Worm (Caenorhabditis elegans): ENCODE results near the gene str-135.

str-135 gene

DNA sequence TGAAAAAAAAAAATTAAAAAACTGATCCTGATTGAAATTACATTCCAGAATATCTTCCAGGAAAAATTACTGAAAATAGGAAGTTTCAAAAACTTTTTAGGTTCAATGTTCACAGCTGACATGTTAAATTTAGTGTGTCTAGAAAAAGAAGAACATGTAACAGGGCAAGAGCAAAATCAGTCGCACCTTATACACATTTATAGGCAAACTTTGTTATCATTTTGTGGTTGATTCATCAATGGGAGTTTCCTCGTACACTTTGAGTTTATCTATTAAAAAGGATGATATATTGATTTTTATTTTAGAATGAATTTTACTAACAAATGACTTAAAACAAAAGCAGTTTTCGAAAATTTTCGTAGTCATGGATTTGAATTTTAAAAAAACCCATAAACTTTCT is 37.5 kb downstream of the str-135 start:
- TF ChIP-seq elt-2 (tag; optimal IDR thresholded peaks at IDR 0.05), result peak; percentile 45
- TF ChIP-seq skn-1 (tag; optimal IDR thresholded peaks at IDR 0.05), result no peak

- TF ChIP-seq skn-1 (tag; optimal IDR thresholded peaks at IDR 0.05) (no peak), ama-1 (optimal IDR thresholded peaks at IDR 0.05) (no peak), ceh-88 (GFP tag; IDR thresholded peaks at IDR 0.05) (no peak), nhr-20 (tag; optimal IDR thresholded peaks at IDR 0.05) (no peak), unc-30 (tag; optimal IDR thresholded peaks at IDR 0.05) (no peak), lsy-2 (tag; optimal IDR thresholded peaks at IDR 0.05) (no peak), xbp-1 (tag; optimal IDR thresholded peaks at IDR 0.05) (no peak), hlh-4 (tag; optimal IDR thresholded peaks at IDR 0.05) (no peak), C16A3.4 (tag; optimal IDR thresholded peaks at IDR 0.05) (no peak), sup-37 (GFP tag; optimal IDR thresholded peaks at IDR 0.05) (no peak), unc-86 (tag; optimal IDR thresholded peaks at IDR 0.05) (no peak), fkh-8 (tag; optimal IDR thresholded peaks at IDR 0.05) (no peak), F16B12.6 (tag; optimal IDR thresholded peaks at IDR 0.05) (no peak)
These were observed 37.9 kb downstream of the str-135 start, which contains the start of gene C16D9.4 for ce11 chrV:8242798-8243197. Gene C16D9.4 (minus strand): TSS chrV:8242898.

DNA sequence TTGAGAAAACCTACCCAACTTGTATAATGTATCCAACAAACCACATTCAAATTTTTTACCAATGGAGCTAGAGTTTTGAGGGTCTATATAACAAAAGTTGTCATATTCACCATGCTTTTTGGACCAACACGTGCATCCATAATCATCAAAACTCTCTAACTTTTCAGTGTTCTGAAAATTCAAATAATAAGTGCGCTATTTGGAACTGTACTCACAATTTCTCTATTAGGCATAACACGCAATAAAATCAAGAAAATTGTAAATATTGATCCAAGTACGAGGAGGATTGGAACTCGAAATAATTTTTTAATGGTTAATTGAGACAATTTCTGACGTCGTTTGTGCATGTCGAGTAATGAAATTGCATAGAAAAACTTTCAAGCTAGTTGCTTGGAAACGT is 40.7 kb downstream of the str-135 start, which contains the start of gene C16D9.3:
Gene C16D9.3, minus strand, starts transcription at position 101 of the 400 bp plus-strand sequence.
- TF ChIP-seq hlh-4 (tag; optimal IDR thresholded peaks at IDR 0.05) (no peak), dsc-1 (tag; optimal IDR thresholded peaks at IDR 0.05) (no peak), ztf-11 (tag; optimal IDR thresholded peaks at IDR 0.05) (no peak), grh-1 (GFP tag; IDR thresholded peaks at IDR 0.05) (no peak), snu-23 (GFP tag; optimal IDR thresholded peaks at IDR 0.05) (no peak), ces-1 (GFP tag; optimal IDR thresholded peaks at IDR 0.05) (no peak), vab-15 (tag; optimal IDR thresholded peaks at IDR 0.05) (no peak), fos-1 (tag; optimal IDR thresholded peaks at IDR 0.05) (no peak), pag-3 (tag; optimal IDR thresholded peaks at IDR 0.05; ENCODE audit: borderline replicate concordance, insufficient read depth) (no peak), sup-37 (GFP tag; optimal IDR thresholded peaks at IDR 0.05) (no peak), pqm-1 (tag; optimal IDR thresholded peaks at IDR 0.05) (no peak), hlh-17 (GFP tag; optimal IDR thresholded peaks at IDR 0.05; ENCODE audit: borderline replicate concordance) (no peak), sox-4 (tag; optimal IDR thresholded peaks at IDR 0.05) (no peak), nhr-84 (tag; optimal IDR thresholded peaks at IDR 0.05) (no peak), xbp-1 (tag; optimal IDR thresholded peaks at IDR 0.05) (no peak), fkh-10 (GFP tag; optimal IDR thresholded peaks at IDR 0.05) (no peak), nhr-12 (tag; optimal IDR thresholded peaks at IDR 0.05) (no peak), isw-1 (GFP tag; IDR thresholded peaks at IDR 0.05) (no peak), egl-27 (tag; optimal IDR thresholded peaks at IDR 0.05) (no peak), sptf-1 (tag; optimal IDR thresholded peaks at IDR 0.05) (no peak)

DNA sequence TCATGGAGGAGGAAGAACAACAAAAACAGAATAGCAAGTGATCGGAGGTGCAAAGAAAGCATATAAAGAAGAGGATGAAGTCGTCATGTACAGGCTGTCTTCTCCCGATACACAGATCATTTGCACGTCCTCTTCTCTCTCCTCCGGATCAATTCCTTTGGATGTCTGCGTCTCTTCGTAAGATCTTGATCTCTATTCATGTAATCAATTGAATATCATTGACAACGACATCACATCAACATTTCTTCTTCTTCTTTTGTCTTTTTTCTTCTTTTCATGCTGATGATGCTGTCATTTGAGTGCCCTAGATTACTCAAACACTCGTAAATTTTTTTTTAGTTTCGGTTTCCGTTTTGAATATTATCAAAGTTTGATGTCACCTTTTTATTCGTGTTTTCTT is 42.4 kb downstream of the str-135 start, which contains the start of gene rol-3:
Gene rol-3, minus strand, starts transcription at position 120 of the 400 bp plus-strand sequence.
- TF ChIP-seq hlh-4 (tag; optimal IDR thresholded peaks at IDR 0.05), result no peak
- no peak for TF ChIP-seq egl-27 (tag; optimal IDR thresholded peaks at IDR 0.05)
- TF ChIP-seq zag-1 (tag; optimal IDR thresholded peaks at IDR 0.05), result no peak
- TF ChIP-seq lin-15B (tag; optimal IDR thresholded peaks at IDR 0.05), result no peak
- no peak for TF ChIP-seq xbp-1 (tag; optimal IDR thresholded peaks at IDR 0.05)
- no peak for TF ChIP-seq nhr-90 (tag; optimal IDR thresholded peaks at IDR 0.05; ENCODE audit: poor library complexity)
- TF ChIP-seq F16B12.6 (tag; optimal IDR thresholded peaks at IDR 0.05), result no peak
- no peak for TF ChIP-seq hpl-2 (GFP tag; optimal IDR thresholded peaks at IDR 0.05)
- TF ChIP-seq efl-1 (optimal IDR thresholded peaks at IDR 0.05), result no peak
- peak in 1 of 2 experiments; percentile 80 for TF ChIP-seq efl-1 (GFP tag; optimal IDR thresholded peaks at IDR 0.05 in 1 of 2)
- TF ChIP-seq grh-1 (GFP tag; IDR thresholded peaks at IDR 0.05), result no peak
- TF ChIP-seq pqm-1 (tag; optimal IDR thresholded peaks at IDR 0.05), result no peak
- TF ChIP-seq mef-2 (tag; optimal IDR thresholded peaks at IDR 0.05), result no peak
- TF ChIP-seq nhr-77 (tag; optimal IDR thresholded peaks at IDR 0.05), result no peak
- no peak for TF ChIP-seq unc-86 (tag; optimal IDR thresholded peaks at IDR 0.05)
- no peak for TF ChIP-seq zip-4 (GFP tag; optimal IDR thresholded peaks at IDR 0.05)
- no peak for TF ChIP-seq nhr-19 (GFP tag; conservative IDR thresholded peaks at IDR 0.05)
- TF ChIP-seq ets-5 (GFP tag; IDR thresholded peaks at IDR 0.05), result no peak
- TF ChIP-seq lin-35 (GFP tag; optimal IDR thresholded peaks at IDR 0.05), result peak in 1 of 2 experiments; percentile 23
- no peak for TF ChIP-seq fos-1 (tag; optimal IDR thresholded peaks at IDR 0.05)
- no peak for TF ChIP-seq elt-2 (tag; optimal IDR thresholded peaks at IDR 0.05)
- no peak for TF ChIP-seq lir-3 (tag; optimal IDR thresholded peaks at IDR 0.05; ENCODE audit: poor library complexity)
- TF ChIP-seq C04F5.9 (tag; optimal IDR thresholded peaks at IDR 0.05), result no peak
- no peak for TF ChIP-seq efl-3 (GFP tag; optimal IDR thresholded peaks at IDR 0.05)
- no peak for TF ChIP-seq nhr-12 (tag; optimal IDR thresholded peaks at IDR 0.05)
- no peak for TF ChIP-seq ceh-90 (tag; optimal IDR thresholded peaks at IDR 0.05)
- TF ChIP-seq dsc-1 (tag; optimal IDR thresholded peaks at IDR 0.05), result no peak

Measured in whole organism, L1 larva.